Fruit fly (Drosophila melanogaster) whole organism, embryonic: ENCODE results near the gene pigs.

Experiments used
- Awh ChIP-seq: fragments of 200-800 bp; sonication (Bioruptor generic); IDR thresholded peaks from 2 replicates; pipeline ENCODE4, ENCODE4 v1.3.6; 2022; ENCODE audit warnings: missing biosample characterization, missing genetic modification characterization
- CG10431 ChIP-seq: fragments of 200-800 bp; sonication (Bioruptor generic); optimal IDR thresholded peaks from 3 replicates; lab custom pipeline; 2018; ENCODE audit warnings: missing biosample characterization, mild to moderate bottlenecking, missing genetic modification characterization
- CG11093 ChIP-seq: fragments of 200-800 bp; sonication (Bioruptor generic); IDR thresholded peaks from 3 replicates; pipeline ENCODE4 v1.3.6; 2022; ENCODE audit warnings: missing biosample characterization, missing genetic modification characterization
- CG11247 ChIP-seq: fragments of 200-800 bp; sonication (Bioruptor generic); IDR thresholded peaks from 2 replicates; pipeline ENCODE4 v1.3.6; 2022; ENCODE audit warnings: missing biosample characterization, missing genetic modification characterization
- CG1233 ChIP-seq: fragments of 200-800 bp; sonication (Bioruptor generic); optimal IDR thresholded peaks from 4 replicates; lab custom pipeline; 2018; ENCODE audit warnings: missing biosample characterization, mild to moderate bottlenecking, missing genetic modification characterization
- CG13296 ChIP-seq: fragments of 200-800 bp; sonication (Bioruptor generic); optimal IDR thresholded peaks from 3 replicates; lab custom pipeline; 2018; ENCODE audit warnings: missing biosample characterization, mild to moderate bottlenecking, missing genetic modification characterization
- CG13424 ChIP-seq: fragments of 200-800 bp; sonication (Bioruptor generic); optimal IDR thresholded peaks from 2 replicates; lab custom pipeline; 2019; ENCODE audit warnings: missing biosample characterization, mild to moderate bottlenecking, missing genetic modification characterization, moderate library complexity
- CG1602 ChIP-seq: fragments of 200-800 bp; sonication (Bioruptor generic); optimal IDR thresholded peaks from 3 replicates; lab custom pipeline; 2016; ENCODE audit warnings: missing biosample characterization, missing genetic modification characterization
- CG16863 ChIP-seq: fragments of 200-800 bp; sonication (Bioruptor generic); optimal IDR thresholded peaks from 3 replicates; lab custom pipeline; 2016; ENCODE audit warnings: missing biosample characterization, missing genetic modification characterization
- CG2199 ChIP-seq: fragments of 200-800 bp; sonication (Bioruptor generic); IDR thresholded peaks from 3 replicates; pipeline ENCODE4 v1.3.6; 2022; ENCODE audit warnings: missing biosample characterization, missing genetic modification characterization
- CG31224 ChIP-seq: fragments of 200-800 bp; sonication (Bioruptor generic); IDR thresholded peaks from 2 replicates; pipeline ENCODE4 v1.3.6; 2022; ENCODE audit warnings: missing biosample characterization, missing genetic modification characterization
- CG33213 ChIP-seq: fragments of 200-800 bp; sonication (Bioruptor generic); optimal IDR thresholded peaks from 3 replicates; lab custom pipeline; 2016; ENCODE audit warnings: missing biosample characterization, missing genetic modification characterization
- CG3726 ChIP-seq: fragments of 200-800 bp; sonication (Bioruptor generic); IDR thresholded peaks from 3 replicates; pipeline ENCODE4, ENCODE4 v1.3.6; 2022; ENCODE audit warnings: missing biosample characterization, missing genetic modification characterization
- CG3838 ChIP-seq: fragments of 200-800 bp; sonication (Bioruptor generic); optimal IDR thresholded peaks from 3 replicates; lab custom pipeline; 2016; ENCODE audit warnings: missing biosample characterization, missing genetic modification characterization
- CG4404 ChIP-seq: fragments of 200-800 bp; sonication (Bioruptor generic); IDR thresholded peaks from 2 replicates; pipeline ENCODE4 v1.3.6; 2022; ENCODE audit warnings: missing biosample characterization, missing genetic modification characterization
- CG4617 ChIP-seq: fragments of 200-800 bp; sonication (Bioruptor generic); optimal IDR thresholded peaks from 3 replicates; lab custom pipeline; 2016; ENCODE audit warnings: missing biosample characterization, missing genetic modification characterization, borderline replicate concordance
- CG4730 ChIP-seq: fragments of 200-800 bp; sonication (Bioruptor generic); IDR thresholded peaks from 2 replicates; pipeline ENCODE4 v1.3.6; 2022; ENCODE audit warnings: missing biosample characterization, missing genetic modification characterization
- CG5180 ChIP-seq: fragments of 200-800 bp; sonication (Bioruptor generic); optimal IDR thresholded peaks from 3 replicates; lab custom pipeline; 2017; ENCODE audit warnings: missing biosample characterization, missing genetic modification characterization, mild to moderate bottlenecking, moderate library complexity, missing genetic modification reagents
- CG5245 ChIP-seq: fragments of 200-800 bp; sonication (Bioruptor generic); optimal IDR thresholded peaks from 3 replicates; lab custom pipeline; 2016; ENCODE audit warnings: missing biosample characterization, missing genetic modification characterization
- CG7745 ChIP-seq: fragments of 200-800 bp; sonication (Bioruptor generic); optimal IDR thresholded peaks from 2 replicates; lab custom pipeline; 2018; ENCODE audit warnings: missing biosample characterization, mild to moderate bottlenecking, missing genetic modification characterization, moderate library complexity
- CG7786 ChIP-seq: fragments of 200-800 bp; sonication (Bioruptor generic); optimal IDR thresholded peaks from 2 replicates; lab custom pipeline; 2016; ENCODE audit warnings: missing biosample characterization, missing genetic modification characterization
- D19A ChIP-seq: fragments of 200-800 bp; optimal IDR thresholded peaks from 3 replicates; lab custom pipeline; 2019; ENCODE audit warnings: missing biosample characterization, mild to moderate bottlenecking, missing genetic modification characterization, moderate library complexity
- Dbx ChIP-seq: fragments of 200-800 bp; sonication (Bioruptor generic); IDR thresholded peaks from 3 replicates; pipeline ENCODE4 v1.3.6; 2022; ENCODE audit warnings: missing biosample characterization, missing genetic modification characterization
- ERR ChIP-seq: fragments of 200-800 bp; sonication (Bioruptor generic); optimal IDR thresholded peaks from 2 replicates; lab custom pipeline; 2016; ENCODE audit warnings: missing biosample characterization, missing genetic modification characterization
- Elba2 ChIP-seq: fragments of 200-800 bp; sonication (Bioruptor generic); optimal IDR thresholded peaks from 3 replicates; lab custom pipeline; 2016; ENCODE audit warnings: missing biosample characterization, missing genetic modification characterization
- Hey ChIP-seq: fragments of 200-800 bp; sonication (Bioruptor generic); optimal IDR thresholded peaks from 3 replicates; lab custom pipeline; 2018; ENCODE audit warnings: missing biosample characterization, mild to moderate bottlenecking, missing genetic modification characterization
- Med ChIP-seq: fragments of 200-800 bp; sonication (Bioruptor generic); peaks from one replicate; lab custom pipeline; 2016; ENCODE audit warnings: missing biosample characterization, missing genetic modification characterization, mild to moderate bottlenecking, inconsistent platforms, moderate library complexity
- NC2α ChIP-seq: fragments of 200-800 bp; sonication (Bioruptor generic); optimal IDR thresholded peaks from 2 replicates; lab custom pipeline; 2016; ENCODE audit warnings: missing biosample characterization, missing genetic modification characterization
- Oaz ChIP-seq: fragments of 200-800 bp; sonication (Bioruptor generic); IDR thresholded peaks from 2 replicates; pipeline ENCODE4 v1.3.6; 2022; ENCODE audit warnings: missing biosample characterization, missing genetic modification characterization
- Spps ChIP-seq: fragments of 200-800 bp; sonication (Bioruptor generic); optimal IDR thresholded peaks from 2 replicates; lab custom pipeline; 2018; ENCODE audit warnings: missing biosample characterization, mild to moderate bottlenecking, missing genetic modification characterization
- abd-A ChIP-seq: fragments of 200-800 bp; sonication (Bioruptor generic); optimal IDR thresholded peaks from 3 replicates; lab custom pipeline; 2019; ENCODE audit warnings: missing biosample characterization, mild to moderate bottlenecking, missing genetic modification characterization, moderate library complexity
- ap ChIP-seq: fragments of 200-800 bp; sonication (Bioruptor generic); IDR thresholded peaks from 2 replicates; pipeline ENCODE4 v1.3.6; 2022; ENCODE audit warnings: missing biosample characterization, missing genetic modification characterization
- ash1 ChIP-seq: fragments of 200-800 bp; sonication (Bioruptor generic); optimal IDR thresholded peaks from 2 replicates; lab custom pipeline; 2018; ENCODE audit warnings: missing biosample characterization, mild to moderate bottlenecking, missing genetic modification characterization
- cato ChIP-seq: fragments of 200-800 bp; sonication (Bioruptor generic); optimal IDR thresholded peaks from 2 replicates; lab custom pipeline; 2016; ENCODE audit warnings: missing biosample characterization, missing genetic modification characterization, borderline replicate concordance
- chm ChIP-seq: fragments of 200-800 bp; sonication (Bioruptor generic); IDR thresholded peaks from 2 replicates; pipeline ENCODE4 v1.3.6; 2022; ENCODE audit warnings: missing biosample characterization, missing genetic modification characterization
- crc ChIP-seq: fragments of 200-800 bp; sonication (Bioruptor generic); optimal IDR thresholded peaks from 2 replicates; lab custom pipeline; 2016; ENCODE audit warnings: missing biosample characterization, missing genetic modification characterization
- crol ChIP-seq: fragments of 200-800 bp; sonication (Bioruptor generic); IDR thresholded peaks from 2 replicates; pipeline ENCODE4 v1.3.6; 2022; ENCODE audit warnings: missing biosample characterization, missing genetic modification characterization
- cwo ChIP-seq: fragments of 200-800 bp; sonication (Bioruptor generic); optimal IDR thresholded peaks from 3 replicates; lab custom pipeline; 2017; ENCODE audit warnings: missing biosample characterization, missing genetic modification characterization, mild to moderate bottlenecking, moderate library complexity, missing genetic modification reagents
- dimm ChIP-seq: fragments of 200-800 bp; sonication (Bioruptor generic); IDR thresholded peaks from 2 replicates; pipeline ENCODE4 v1.3.6; 2022; ENCODE audit warnings: missing biosample characterization, missing genetic modification characterization
- dysf ChIP-seq: fragments of 200-800 bp; sonication (Bioruptor generic); IDR thresholded peaks from 3 replicates; pipeline ENCODE4 v1.3.6; 2022; ENCODE audit warnings: missing biosample characterization, missing genetic modification characterization
- jigr1 ChIP-seq: fragments of 200-800 bp; sonication (Bioruptor generic); IDR thresholded peaks from 3 replicates; pipeline ENCODE4 v1.3.6; 2022; ENCODE audit warnings: missing biosample characterization, missing genetic modification characterization
- kay ChIP-seq: fragments of 200-800 bp; sonication (Bioruptor generic); optimal IDR thresholded peaks from 2 replicates; lab custom pipeline; 2016; ENCODE audit warnings: missing biosample characterization, missing genetic modification characterization
- ken ChIP-seq: fragments of 200-800 bp; sonication (Bioruptor generic); IDR thresholded peaks from 3 replicates; pipeline ENCODE4 v1.3.6; 2022; ENCODE audit warnings: missing biosample characterization, missing genetic modification characterization
- kni ChIP-seq: fragments of 200-800 bp; sonication (Bioruptor generic); optimal IDR thresholded peaks from 3 replicates; lab custom pipeline; 2017; ENCODE audit warnings: mild to moderate bottlenecking, missing biosample characterization, missing genetic modification reagents, missing genetic modification characterization
- lmd ChIP-seq: fragments of 200-800 bp; sonication (Bioruptor generic); IDR thresholded peaks from 2 replicates; pipeline ENCODE4 v1.3.6; 2022; ENCODE audit warnings: missing biosample characterization, missing genetic modification characterization
- nerfin-2 ChIP-seq: fragments of 200-800 bp; sonication (Bioruptor generic); IDR thresholded peaks from 2 replicates; pipeline ENCODE4 v1.3.6; 2022; ENCODE audit warnings: missing biosample characterization, missing genetic modification characterization; ENCODE audit not compliant: partially characterized antibody
- onecut ChIP-seq: fragments of 200-800 bp; sonication (Bioruptor generic); IDR thresholded peaks from 2 replicates; pipeline ENCODE4 v1.3.6; 2022; ENCODE audit warnings: missing biosample characterization, missing genetic modification characterization
- org-1 ChIP-seq: fragments of 200-800 bp; sonication (Bioruptor generic); optimal IDR thresholded peaks from 2 replicates; lab custom pipeline; 2017; ENCODE audit warnings: missing biosample characterization, missing genetic modification characterization
- pfk ChIP-seq: fragments of 200-800 bp; sonication (Bioruptor generic); optimal IDR thresholded peaks from 2 replicates; lab custom pipeline; 2018; ENCODE audit warnings: missing biosample characterization, mild to moderate bottlenecking, missing genetic modification characterization, moderate library complexity
- ro ChIP-seq: fragments of 200-800 bp; sonication (Bioruptor generic); IDR thresholded peaks from 2 replicates; pipeline ENCODE4 v1.3.6; 2022; ENCODE audit warnings: missing biosample characterization, missing genetic modification characterization
- run ChIP-seq: fragments of 200-800 bp; sonication (Bioruptor generic); optimal IDR thresholded peaks from 3 replicates; lab custom pipeline; 2018; ENCODE audit warnings: missing biosample characterization, mild to moderate bottlenecking, missing genetic modification characterization
- unpg ChIP-seq: fragments of 200-800 bp; sonication (Bioruptor generic); optimal IDR thresholded peaks from 3 replicates; lab custom pipeline; 2018; ENCODE audit warnings: missing biosample characterization, mild to moderate bottlenecking, missing genetic modification characterization, moderate library complexity
- z ChIP-seq: fragments of 200-800 bp; sonication (Bioruptor generic); IDR thresholded peaks from 3 replicates; pipeline ENCODE4 v1.3.6; 2022; ENCODE audit warnings: missing biosample characterization, missing genetic modification characterization

The pigs gene

DNA sequence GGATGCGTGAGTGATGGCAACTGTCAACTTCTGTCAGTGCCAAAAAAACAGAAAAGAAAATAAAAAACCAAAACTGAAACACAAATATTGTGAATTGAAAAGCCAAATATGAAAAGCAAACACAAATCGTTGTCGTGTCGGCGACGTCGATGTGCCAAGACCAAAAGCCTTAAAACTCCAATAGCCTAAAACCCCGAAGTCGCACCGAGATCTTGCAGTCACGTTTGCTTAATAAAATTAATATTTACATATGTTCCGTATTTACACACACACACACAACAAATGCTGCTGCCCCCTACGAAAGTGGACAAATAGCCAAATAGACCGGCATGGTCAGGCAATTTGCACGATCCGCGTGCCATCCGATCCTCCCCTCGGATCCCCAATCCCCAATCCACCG, 38.3 kb downstream of the pigs start (continued):
- TF ChIP-seq kay (GFP tag; lab: Kevin White, UChicago) (no peak), cwo (peak; percentile 14), Med (GFP tag; lab: Kevin White, UChicago) (peak; percentile 8), CG31224 (GFP tag; lab: Robert Waterston, UW) (no peak), CG5180 (GFP tag; lab: Kevin White, UChicago) (peak; percentile 51), dimm (GFP tag; lab: Robert Waterston, UW) (no peak), z (GFP tag; lab: Robert Waterston, UW) (no peak), lmd (no peak), CG1602 (GFP tag; lab: Kevin White, UChicago) (no peak), cato (GFP tag; lab: Kevin White, UChicago) (no peak), Spps (tag; lab: Kevin White, UChicago) (no peak), Dbx (GFP tag; lab: Robert Waterston, UW) (0 out of 3 replicates have a peak, but pooled peaks have one; percentile 34), CG16863 (GFP tag; lab: Kevin White, UChicago) (no peak), crc (GFP tag; lab: Kevin White, UChicago) (no peak), crol (GFP tag; lab: Robert Waterston, UW) (no peak), CG13424 (tag; lab: Kevin White, UChicago) (peak; percentile 13), ken (no peak), Hey (no peak), kni (GFP tag; lab: Kevin White, UChicago) (peak; percentile 3), CG5245 (GFP tag; lab: Kevin White, UChicago) (no peak), CG4404 (GFP tag; lab: Robert Waterston, UW) (no peak), ap (no peak), Awh (GFP tag; lab: Robert Waterston, UW) (0 out of 2 replicates have a peak, but pooled peaks have one; percentile 41), CG3838 (GFP tag; lab: Kevin White, UChicago) (no peak), nerfin-2 (GFP tag; lab: Robert Waterston, UW) (no peak), org-1 (GFP tag; lab: Kevin White, UChicago) (no peak), CG7786 (GFP tag; lab: Kevin White, UChicago) (no peak), CG1233 (GFP tag; lab: Kevin White, UChicago) (no peak), D19A (tag; lab: Kevin White, UChicago) (no peak), Oaz (GFP tag; lab: Robert Waterston, UW) (no peak), ERR (no peak), chm (GFP tag; lab: Robert Waterston, UW) (peak; percentile 16; the same call in 1 of the 2 replicates), CG33213 (GFP tag; lab: Kevin White, UChicago) (no peak), jigr1 (GFP tag; lab: Robert Waterston, UW) (no peak), dysf (peak; percentile 48; the same call in 1 of the 3 replicates), CG11247 (GFP tag; lab: Robert Waterston, UW) (no peak), CG7745 (no peak), Elba2 (GFP tag; lab: Kevin White, UChicago) (no peak), CG11093 (GFP tag; lab: Robert Waterston, UW) (no peak), run (tag; lab: Kevin White, UChicago) (peak; percentile 31), unpg (peak; percentile 7), abd-A (no peak), CG3726 (GFP tag; lab: Robert Waterston, UW) (no peak), CG10431 (GFP tag; lab: Kevin White, UChicago) (no peak), CG13296 (peak; percentile 53), CG2199 (no peak), CG4730 (GFP tag; lab: Robert Waterston, UW) (no peak), onecut (GFP tag; lab: Robert Waterston, UW) (no peak), CG4617 (GFP tag; lab: Kevin White, UChicago) (no peak), NC2α (GFP tag; lab: Kevin White, UChicago) (no peak), ash1 (GFP tag; lab: Kevin White, UChicago) (no peak), ro (GFP tag; lab: Robert Waterston, UW) (no peak), pfk (GFP tag; lab: Kevin White, UChicago) (no peak)
